Fruit fly (Drosophila melanogaster): Measurements from ENCODE around the gene CG7091.

The CG7091 gene

DNA sequence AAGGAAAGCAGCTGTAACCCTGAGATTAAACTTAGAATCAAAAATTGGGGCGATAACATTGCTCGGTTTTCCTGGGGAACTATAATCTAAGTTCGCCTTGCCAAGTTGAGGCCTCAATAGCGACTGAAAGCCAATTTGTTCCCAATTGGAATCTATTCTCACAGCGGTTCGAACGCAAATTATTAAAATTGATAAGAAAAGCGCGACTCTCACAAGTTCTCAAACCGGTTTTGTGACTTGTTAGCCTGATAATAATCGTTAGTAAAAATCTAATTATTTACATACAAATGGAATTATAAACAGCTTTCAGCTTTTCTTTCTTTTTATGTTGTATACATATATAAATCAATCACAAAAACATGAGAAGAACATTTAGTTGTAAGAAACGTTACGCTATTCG, 17.2 kb downstream of the CG7091 start, which contains the start of gene yellow-f2:
yellow-f2 (minus strand) TSS at position 101 of the 400 bp plus-strand sequence.
- TF ChIP-seq rn (GFP tag; IDR thresholded peaks at IDR 0.05) = no peak
- TF ChIP-seq CG12605 (GFP tag; IDR thresholded peaks at IDR 0.05) = no peak
- TF ChIP-seq CG15710 (tag; optimal IDR thresholded peaks at IDR 0.05) = no peak
- no peak for TF ChIP-seq Pif1A (GFP tag; optimal IDR thresholded peaks at IDR 0.05)
- TF ChIP-seq CG17806 (tag; optimal IDR thresholded peaks at IDR 0.05) = no peak
- TF ChIP-seq CG10348 (GFP tag; IDR thresholded peaks at IDR 0.05) = no peak
- no peak for TF ChIP-seq CG4496 (GFP tag; IDR thresholded peaks at IDR 0.05)
- TF ChIP-seq gl (tag; optimal IDR thresholded peaks at IDR 0.05) = no peak
- TF ChIP-seq D1 (tag; optimal IDR thresholded peaks at IDR 0.05) = no peak
- no peak for TF ChIP-seq CG34367 (tag; optimal IDR thresholded peaks at IDR 0.05)
- no peak for TF ChIP-seq CG32121 (GFP tag; IDR thresholded peaks at IDR 0.05)
- no peak for TF ChIP-seq CG14655 (GFP tag; optimal IDR thresholded peaks at IDR 0.05)
- TF ChIP-seq CG13204 (GFP tag; optimal IDR thresholded peaks at IDR 0.05) = no peak
- no peak for TF ChIP-seq CG8301 (tag; optimal IDR thresholded peaks at IDR 0.05)
- no peak for TF ChIP-seq Ets98B (GFP tag; IDR thresholded peaks at IDR 0.05)

DNA sequence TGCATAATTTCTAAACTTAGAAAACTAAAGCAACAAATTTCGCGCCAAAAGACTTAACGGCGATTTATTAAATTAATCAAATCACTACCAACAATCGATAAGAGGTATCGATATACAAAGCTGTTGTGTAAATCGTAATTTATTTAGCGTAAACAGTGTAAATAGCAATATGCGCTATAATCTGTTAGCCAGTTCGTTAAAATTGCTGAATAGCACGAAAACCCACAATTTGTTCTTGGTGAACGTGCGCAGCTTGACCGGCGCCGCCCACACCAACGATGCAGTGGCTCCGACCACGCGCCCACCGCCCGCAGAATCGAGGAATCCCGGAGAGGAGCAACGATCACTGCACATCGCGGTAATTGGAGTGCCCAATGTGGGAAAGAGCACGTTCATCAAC, 17.7 kb downstream of the CG7091 start, which contains the start of gene CG7488:
CG7488 (plus strand) TSS at position 99 of the 400 bp plus-strand sequence.
- TF ChIP-seq CG14655 (GFP tag; optimal IDR thresholded peaks at IDR 0.05) = no peak
- no peak for TF ChIP-seq CG32121 (GFP tag; IDR thresholded peaks at IDR 0.05)
- TF ChIP-seq rn (GFP tag; IDR thresholded peaks at IDR 0.05) = no peak
- no peak for TF ChIP-seq CG13204 (GFP tag; optimal IDR thresholded peaks at IDR 0.05)
- TF ChIP-seq gl (tag; optimal IDR thresholded peaks at IDR 0.05) = no peak
- no peak for TF ChIP-seq CG17806 (tag; optimal IDR thresholded peaks at IDR 0.05)
- TF ChIP-seq CG8301 (tag; optimal IDR thresholded peaks at IDR 0.05) = no peak
- no peak for TF ChIP-seq fd96Ca (GFP tag; IDR thresholded peaks at IDR 0.05)
- TF ChIP-seq CG15710 (tag; optimal IDR thresholded peaks at IDR 0.05) = no peak
- TF ChIP-seq CG34367 (tag; optimal IDR thresholded peaks at IDR 0.05) = no peak
- TF ChIP-seq Snoo (tag; optimal IDR thresholded peaks at IDR 0.05) = no peak
- TF ChIP-seq CG9948 (tag; optimal IDR thresholded peaks at IDR 0.05) = no peak
- no peak for TF ChIP-seq EcR (GFP tag; optimal IDR thresholded peaks at IDR 0.05)

DNA sequence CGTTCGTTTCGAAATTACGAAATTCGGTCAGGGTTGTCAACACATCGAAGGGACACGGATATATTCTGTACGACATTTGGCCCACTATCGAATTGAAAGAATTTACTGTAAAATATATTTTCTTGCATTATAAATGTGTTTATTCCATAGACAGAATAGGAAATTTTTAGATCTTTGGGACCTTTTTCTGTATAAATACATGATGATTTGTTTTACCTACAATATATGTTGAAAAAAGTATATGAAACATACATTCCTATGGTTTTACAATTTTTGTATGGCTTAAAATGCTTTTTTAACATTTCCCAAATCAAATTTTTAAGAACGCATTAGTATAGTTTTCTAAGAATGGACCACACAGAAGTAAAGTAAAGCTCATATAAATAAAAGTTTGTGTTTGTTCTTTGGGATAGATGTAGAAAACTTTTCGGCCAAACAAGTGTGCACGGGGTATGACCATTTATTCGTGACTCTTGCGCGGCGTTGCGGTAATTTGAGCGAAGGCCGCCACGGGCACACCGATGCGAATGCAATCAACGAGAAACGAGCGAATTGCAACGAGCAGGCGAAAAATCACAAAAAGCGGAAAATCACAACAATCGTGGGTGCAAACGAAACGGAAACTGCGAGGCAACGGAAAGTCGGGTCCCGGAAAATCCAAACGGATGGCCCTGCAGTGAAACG, 19.9 kb downstream of the CG7091 start, which contains the start of the genes CG17327, CG44194 and CG7518:
CG17327 (minus strand) TSS at position 177 of the 684 bp plus-strand sequence.
CG44194 (minus strand) TSS at position 177 of the 684 bp plus-strand sequence.
CG7518 (plus strand) TSS at position 540 of the 684 bp plus-strand sequence.
- TF ChIP-seq Pif1A (GFP tag; optimal IDR thresholded peaks at IDR 0.05) = no peak
- TF ChIP-seq CG9948 (tag; optimal IDR thresholded peaks at IDR 0.05) = no peak
- TF ChIP-seq Ets98B (GFP tag; IDR thresholded peaks at IDR 0.05) = 0 out of 2 replicates have a peak, but pooled peaks have one; percentile 15
- TF ChIP-seq D1 (tag; optimal IDR thresholded peaks at IDR 0.05) = no peak
- TF ChIP-seq CG4496 (GFP tag; IDR thresholded peaks at IDR 0.05) = 0 out of 3 replicates have a peak, but pooled peaks have one; percentile 11

DNA sequence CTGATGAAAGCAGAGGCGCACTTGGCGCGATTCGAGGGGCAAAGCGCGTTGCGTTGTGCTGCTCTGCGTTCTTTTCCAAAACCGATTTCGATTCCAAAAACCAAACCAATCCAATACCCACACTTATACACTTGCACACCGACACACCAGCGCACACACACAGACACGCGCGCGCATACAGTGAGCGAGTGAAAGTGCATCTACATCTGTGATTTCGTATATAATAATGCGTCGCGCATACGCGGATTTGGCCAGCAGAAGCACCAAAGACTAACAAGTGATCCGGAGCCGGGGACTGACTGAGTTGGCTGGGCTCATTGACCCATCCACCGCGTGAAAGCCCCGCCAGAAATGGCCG, 20.4 kb downstream of the CG7091 start:
- TF ChIP-seq Ets98B (GFP tag; IDR thresholded peaks at IDR 0.05) (no peak), CG4496 (GFP tag; IDR thresholded peaks at IDR 0.05) (no peak; the same call in 2 of the 3 replicates), CG8301 (tag; optimal IDR thresholded peaks at IDR 0.05) (no peak), CG9948 (tag; optimal IDR thresholded peaks at IDR 0.05) (no peak), CG15710 (tag; optimal IDR thresholded peaks at IDR 0.05) (no peak), CG13204 (GFP tag; optimal IDR thresholded peaks at IDR 0.05) (no peak), CG10348 (GFP tag; IDR thresholded peaks at IDR 0.05) (no peak), D1 (tag; optimal IDR thresholded peaks at IDR 0.05) (no peak), CG14655 (GFP tag; optimal IDR thresholded peaks at IDR 0.05) (no peak), fd96Ca (GFP tag; IDR thresholded peaks at IDR 0.05) (no peak), gl (tag; optimal IDR thresholded peaks at IDR 0.05) (no peak), CG8159 (tag; optimal IDR thresholded peaks at IDR 0.05) (no peak), EcR (GFP tag; optimal IDR thresholded peaks at IDR 0.05) (no peak), CG12605 (GFP tag; IDR thresholded peaks at IDR 0.05) (no peak), Pif1A (GFP tag; optimal IDR thresholded peaks at IDR 0.05) (no peak), CG32121 (GFP tag; IDR thresholded peaks at IDR 0.05) (no peak), rn (GFP tag; IDR thresholded peaks at IDR 0.05) (no peak), Snoo (tag; optimal IDR thresholded peaks at IDR 0.05) (no peak), CG17806 (tag; optimal IDR thresholded peaks at IDR 0.05) (no peak)

dm6 chr3R:13009595-13009994, 31.8 kb downstream of the CG7091 start, which contains the start of gene CG11656:
Gene CG11656 (plus strand): TSS chr3R:13009895.
- no peak for TF ChIP-seq Pif1B (GFP tag; optimal IDR thresholded peaks at IDR 0.05)
- TF ChIP-seq EcR (GFP tag; optimal IDR thresholded peaks at IDR 0.05) = no peak

DNA sequence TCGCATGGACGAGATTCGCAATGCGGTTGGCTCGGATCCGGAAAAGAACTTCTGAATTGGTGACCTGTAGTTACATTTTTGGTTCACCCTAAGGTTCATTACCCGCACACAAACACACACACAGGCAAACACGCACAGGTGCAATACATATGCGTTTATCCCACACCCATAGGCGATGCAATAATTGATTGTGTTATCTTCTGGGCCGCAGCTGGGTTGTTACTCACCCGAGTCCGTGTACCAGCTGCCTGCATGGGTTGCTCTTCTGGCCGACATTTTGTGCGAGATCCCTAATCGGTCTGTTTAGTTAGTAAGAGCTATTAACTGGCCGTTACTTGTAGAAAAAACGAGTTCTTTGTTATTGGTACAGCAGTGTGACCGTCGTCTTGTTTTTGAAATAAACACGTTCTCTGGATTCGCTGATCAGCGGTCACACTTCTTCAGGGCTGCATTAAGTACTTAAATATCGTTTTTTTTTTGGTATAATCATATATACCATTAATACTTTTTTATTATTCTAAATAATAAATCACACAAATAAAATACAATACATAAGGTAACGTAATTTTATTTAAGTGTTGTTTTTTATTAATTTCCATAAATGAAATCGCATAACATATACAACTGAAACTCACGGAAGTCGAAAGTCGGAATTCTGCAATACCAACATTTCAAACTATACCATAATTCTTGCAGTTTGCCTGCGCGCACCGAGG, 33.3 kb downstream of the CG7091 start, which contains the start of gene CG8031:
CG8031 (minus strand) TSS at position 406 of the 716 bp plus-strand sequence.
- no peak for TF ChIP-seq CG8301 (tag; optimal IDR thresholded peaks at IDR 0.05)
- no peak for TF ChIP-seq Snoo (tag; optimal IDR thresholded peaks at IDR 0.05)
- TF ChIP-seq Ets98B (GFP tag; IDR thresholded peaks at IDR 0.05) = peak; percentile 12; the same call in 1 of the 2 replicates
- no peak for TF ChIP-seq gl (tag; optimal IDR thresholded peaks at IDR 0.05)
- TF ChIP-seq Pif1B (GFP tag; optimal IDR thresholded peaks at IDR 0.05) = no peak
- TF ChIP-seq EcR (GFP tag; optimal IDR thresholded peaks at IDR 0.05) = peak; percentile 100
- no peak for TF ChIP-seq CG34367 (tag; optimal IDR thresholded peaks at IDR 0.05)
- TF ChIP-seq CG8159 (tag; optimal IDR thresholded peaks at IDR 0.05) = peak; percentile 99
- no peak for TF ChIP-seq CG32121 (GFP tag; IDR thresholded peaks at IDR 0.05)
- TF ChIP-seq rn (GFP tag; IDR thresholded peaks at IDR 0.05) = no peak
- no peak for TF ChIP-seq CG9948 (tag; optimal IDR thresholded peaks at IDR 0.05)
- 0 out of 3 replicates have a peak, but pooled peaks have one; percentile 29 for TF ChIP-seq CG4496 (GFP tag; IDR thresholded peaks at IDR 0.05)
- no peak for TF ChIP-seq CG10348 (GFP tag; IDR thresholded peaks at IDR 0.05)

All from whole organism, pupa.